Worm (Caenorhabditis elegans): Measurements from ENCODE around the gene lact-2.

DNA sequence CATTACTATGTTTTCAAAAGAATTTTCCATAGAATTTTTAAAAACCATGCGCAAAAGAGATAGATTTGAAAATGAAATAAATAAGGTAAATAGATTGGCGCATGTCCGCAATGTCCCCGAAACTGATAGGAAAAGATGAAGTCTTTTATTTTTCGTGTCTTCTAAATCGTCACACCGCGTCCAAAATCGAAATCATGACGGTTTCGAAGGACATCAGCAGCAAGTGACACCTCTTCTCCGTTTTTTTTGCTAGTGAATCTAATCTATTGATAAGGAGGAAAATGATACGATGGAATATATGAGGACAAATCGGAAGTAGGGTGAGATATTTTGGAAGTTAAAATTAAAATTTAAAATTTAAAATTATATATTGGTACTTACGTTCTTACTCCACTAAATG, 20.7 kb upstream of the lact-2 start:
- TF ChIP-seq nhr-237 (tag; optimal IDR thresholded peaks at IDR 0.05) (no peak), unc-39 (tag; optimal IDR thresholded peaks at IDR 0.05) (no peak), drap-1 (GFP tag; optimal IDR thresholded peaks at IDR 0.05) (no peak), nhr-12 (tag; optimal IDR thresholded peaks at IDR 0.05) (no peak), lsy-2 (tag; optimal IDR thresholded peaks at IDR 0.05) (no peak), unc-62 (GFP tag; optimal IDR thresholded peaks at IDR 0.05) (no peak), lin-13 (tag; optimal IDR thresholded peaks at IDR 0.05) (no peak), ztf-11 (tag; optimal IDR thresholded peaks at IDR 0.05) (no peak), snpc-4 (tag; optimal IDR thresholded peaks at IDR 0.05) (no peak), mls-2 (tag; optimal IDR thresholded peaks at IDR 0.05) (no peak), tbx-8 (GFP tag; optimal IDR thresholded peaks at IDR 0.05) (no peak)
